Worm (Caenorhabditis elegans) whole organism, L4/young adult: Measurements from ENCODE around the gene F13B12.6.

ENCODE experiments used
- dao-5 ChIP-seq: sonication (generic microtip); optimal IDR thresholded peaks from 2 replicates; lab custom pipeline; 2016; ENCODE audit warnings: missing genotype, missing genetic modification characterization, moderate library complexity, missing compliant biosample characterization
- him-1 ChIP-seq: sonication (generic microtip); optimal IDR thresholded peaks from 2 replicates; lab custom pipeline; 2016; ENCODE audit warnings: missing genotype, missing genetic modification reagents, missing genetic modification characterization, missing compliant biosample characterization

DNA sequence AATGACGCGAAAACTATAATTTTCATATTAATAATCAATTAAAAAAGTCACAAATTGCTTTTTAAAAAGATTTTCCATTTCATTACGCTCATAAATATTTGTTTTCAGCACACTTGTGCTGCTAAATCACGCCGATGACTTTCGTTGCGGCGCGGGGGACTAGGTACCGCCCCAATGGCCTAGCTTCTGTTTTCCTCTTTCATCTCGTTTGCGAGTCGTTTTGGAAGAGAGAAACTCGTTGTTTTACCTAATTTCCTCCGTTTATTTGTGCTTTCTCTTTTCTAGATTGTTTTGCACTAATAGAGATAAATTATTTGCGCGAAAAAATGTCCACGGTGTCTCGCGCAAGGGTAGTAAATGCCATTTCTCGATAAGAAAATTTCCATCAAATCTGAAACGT, 36.6 kb downstream of the F13B12.6 start:
- TF ChIP-seq dao-5 (tag; lab: Kevin White, UChicago) (no peak), him-1 (no peak)
